Fruit fly (Drosophila melanogaster) whole organism, embryonic: ENCODE results near the gene Syx13.

Experiments used
- Ada2b ChIP-seq: fragments of 200-800 bp; sonication (Bioruptor generic); IDR thresholded peaks from 2 replicates; pipeline ENCODE4 v1.3.6; 2022; ENCODE audit warnings: missing biosample characterization, missing genetic modification characterization
- CG10431 ChIP-seq: fragments of 200-800 bp; sonication (Bioruptor generic); optimal IDR thresholded peaks from 3 replicates; lab custom pipeline; 2018; ENCODE audit warnings: missing biosample characterization, mild to moderate bottlenecking, missing genetic modification characterization
- CG12219 ChIP-seq: fragments of 200-800 bp; sonication (Bioruptor generic); optimal IDR thresholded peaks from 3 replicates; lab custom pipeline; 2018; ENCODE audit warnings: missing biosample characterization, mild to moderate bottlenecking, missing genetic modification characterization
- CG12769 ChIP-seq: fragments of 200-800 bp; sonication (Bioruptor generic); optimal IDR thresholded peaks from 2 replicates; lab custom pipeline; 2019; ENCODE audit warnings: missing biosample characterization, mild to moderate bottlenecking, missing genetic modification characterization, moderate library complexity
- CG14860 ChIP-seq: fragments of 200-800 bp; sonication (Bioruptor generic); IDR thresholded peaks from 3 replicates; pipeline ENCODE4 v1.3.6; 2022; ENCODE audit warnings: missing biosample characterization, missing genetic modification characterization; ENCODE audit not compliant: partially characterized antibody
- CG15073 ChIP-seq: fragments of 200-800 bp; sonication (Bioruptor generic); optimal IDR thresholded peaks from 2 replicates; lab custom pipeline; 2016; ENCODE audit warnings: missing biosample characterization, missing genetic modification characterization
- CG17385 ChIP-seq: fragments of 200-800 bp; sonication (Bioruptor generic); optimal IDR thresholded peaks from 3 replicates; lab custom pipeline; 2018; ENCODE audit warnings: missing biosample characterization, mild to moderate bottlenecking, missing genetic modification characterization
- CG18476 ChIP-seq: fragments of 200-800 bp; sonication (Bioruptor generic); optimal IDR thresholded peaks from 2 replicates; lab custom pipeline; 2016; ENCODE audit warnings: missing biosample characterization, mild to moderate bottlenecking, missing genetic modification characterization
- CG18764 ChIP-seq: fragments of 200-800 bp; sonication (Bioruptor generic); optimal IDR thresholded peaks from 3 replicates; lab custom pipeline; 2016; ENCODE audit warnings: missing biosample characterization, missing genetic modification characterization
- CG2120 ChIP-seq: fragments of 200-800 bp; sonication (Bioruptor generic); optimal IDR thresholded peaks from 3 replicates; lab custom pipeline; 2016; ENCODE audit warnings: missing biosample characterization, missing genetic modification characterization
- CG2199 ChIP-seq: fragments of 200-800 bp; sonication (Bioruptor generic); IDR thresholded peaks from 3 replicates; pipeline ENCODE4 v1.3.6; 2022; ENCODE audit warnings: missing biosample characterization, missing genetic modification characterization
- CG2678 ChIP-seq: fragments of 200-800 bp; sonication (Bioruptor generic); optimal IDR thresholded peaks from 3 replicates; lab custom pipeline; 2019; ENCODE audit warnings: missing biosample characterization, mild to moderate bottlenecking, missing genetic modification characterization, moderate library complexity
- CG4820 ChIP-seq: fragments of 200-800 bp; sonication (Bioruptor generic); optimal IDR thresholded peaks from 3 replicates; lab custom pipeline; 2016; ENCODE audit warnings: missing biosample characterization, missing genetic modification characterization
- CG5953 ChIP-seq: fragments of 200-800 bp; sonication (Bioruptor generic); IDR thresholded peaks from 2 replicates; pipeline ENCODE4 v1.3.6; 2022; ENCODE audit warnings: missing biosample characterization, missing genetic modification characterization
- CG6254 ChIP-seq: fragments of 200-800 bp; sonication (Bioruptor generic); optimal IDR thresholded peaks from 3 replicates; lab custom pipeline; 2017; ENCODE audit warnings: mild to moderate bottlenecking, missing biosample characterization, missing genetic modification reagents, missing genetic modification characterization
- CG6683 ChIP-seq: fragments of 200-800 bp; sonication (Bioruptor generic); optimal IDR thresholded peaks from 2 replicates; lab custom pipeline; 2017; ENCODE audit warnings: missing biosample characterization, mild to moderate bottlenecking, missing genetic modification characterization, missing genetic modification reagents
- CG6689 ChIP-seq: fragments of 200-800 bp; sonication (Bioruptor generic); IDR thresholded peaks from 2 replicates; pipeline ENCODE4 v1.3.6; 2022; ENCODE audit warnings: missing biosample characterization, missing genetic modification characterization
- CG8290 ChIP-seq, 3 experiments: fragments of 200-800 bp; sonication (Bioruptor generic); optimal IDR thresholded peaks; 2 replicates each; lab custom pipeline; 2016 to 2019; ENCODE audit warnings: missing biosample characterization in 3 of 3, missing genetic modification characterization in 3 of 3, mild to moderate bottlenecking in 2 of 3, moderate library complexity in 1 of 3
- CG9215 ChIP-seq: fragments of 200-800 bp; sonication (Bioruptor generic); IDR thresholded peaks from 2 replicates; pipeline ENCODE4 v1.3.6; 2022; ENCODE audit warnings: missing biosample characterization, missing genetic modification characterization
- Dfd ChIP-seq, 2 experiments: fragments of >200 bp; optimal IDR thresholded peaks; 2 replicates each; lab custom pipeline; 2017; ENCODE audit warnings: missing biosample characterization in 2 of 2, missing genetic modification characterization in 2 of 2
- E2f1 ChIP-seq: fragments of 200-800 bp; sonication (Bioruptor generic); IDR thresholded peaks from 2 replicates; pipeline ENCODE4 v1.3.6; 2022; ENCODE audit warnings: missing biosample characterization, missing genetic modification characterization
- E2f2 ChIP-seq: fragments of 200-800 bp; sonication (Bioruptor generic); IDR thresholded peaks from 2 replicates; pipeline ENCODE4 v1.3.6; 2022; ENCODE audit warnings: missing biosample characterization, missing genetic modification characterization
- Elba2 ChIP-seq: fragments of 200-800 bp; sonication (Bioruptor generic); optimal IDR thresholded peaks from 3 replicates; lab custom pipeline; 2016; ENCODE audit warnings: missing biosample characterization, missing genetic modification characterization
- Fer2 ChIP-seq: fragments of 200-800 bp; sonication (Bioruptor generic); optimal IDR thresholded peaks from 2 replicates; lab custom pipeline; 2018; ENCODE audit warnings: missing biosample characterization, mild to moderate bottlenecking, missing genetic modification characterization, moderate library complexity
- Hand ChIP-seq: fragments of 200-800 bp; sonication (Bioruptor generic); optimal IDR thresholded peaks from 2 replicates; lab custom pipeline; 2017; ENCODE audit warnings: mild to moderate bottlenecking, missing biosample characterization, missing genetic modification reagents, missing genetic modification characterization
- NC2α ChIP-seq: fragments of 200-800 bp; sonication (Bioruptor generic); optimal IDR thresholded peaks from 2 replicates; lab custom pipeline; 2016; ENCODE audit warnings: missing biosample characterization, missing genetic modification characterization
- Rx ChIP-seq: fragments of 200-800 bp; sonication (Bioruptor generic); IDR thresholded peaks from 2 replicates; pipeline ENCODE4 v1.3.6; 2022; ENCODE audit warnings: missing biosample characterization, missing genetic modification characterization
- Ssrp ChIP-seq: fragments of 200-800 bp; sonication (Bioruptor generic); optimal IDR thresholded peaks from 2 replicates; lab custom pipeline; 2018; ENCODE audit warnings: missing biosample characterization, mild to moderate bottlenecking, missing genetic modification characterization, moderate library complexity
- bowl ChIP-seq: fragments of 200-800 bp; sonication (Bioruptor generic); IDR thresholded peaks from 2 replicates; pipeline ENCODE4 v1.3.6; 2022; ENCODE audit warnings: missing biosample characterization, missing genetic modification characterization
- chinmo ChIP-seq: fragments of 200-800 bp; sonication (Bioruptor generic); IDR thresholded peaks from 4 replicates; pipeline ENCODE4 v1.3.6; 2022; ENCODE audit warnings: missing biosample characterization, missing genetic modification characterization; ENCODE audit not compliant: partially characterized antibody
- dan ChIP-seq: fragments of 200-800 bp; sonication (Bioruptor generic); IDR thresholded peaks from 2 replicates; pipeline ENCODE4 v1.3.6; 2022; ENCODE audit warnings: missing biosample characterization, missing genetic modification characterization
- dmrt99B ChIP-seq: fragments of 200-800 bp; sonication (Bioruptor generic); optimal IDR thresholded peaks from 2 replicates; lab custom pipeline; 2018; ENCODE audit warnings: missing biosample characterization, mild to moderate bottlenecking, missing genetic modification characterization, moderate library complexity
- eve ChIP-seq, 2 experiments: fragments of >200 bp; optimal IDR thresholded peaks; 2 replicates each; lab custom pipeline; 2017; ENCODE audit warnings: missing biosample characterization in 2 of 2, missing genetic modification characterization in 2 of 2
- fd102C ChIP-seq: fragments of 200-800 bp; sonication (Bioruptor generic); optimal IDR thresholded peaks from 2 replicates; lab custom pipeline; 2018; ENCODE audit warnings: missing biosample characterization, mild to moderate bottlenecking, missing genetic modification characterization, moderate library complexity
- gcm ChIP-seq: fragments of 200-800 bp; sonication (Bioruptor generic); optimal IDR thresholded peaks from 2 replicates; lab custom pipeline; 2019; ENCODE audit warnings: missing biosample characterization, mild to moderate bottlenecking, missing genetic modification characterization, moderate library complexity
- gro ChIP-seq: fragments of 200-800 bp; sonication (Bioruptor generic); optimal IDR thresholded peaks from 2 replicates; lab custom pipeline; 2016; ENCODE audit warnings: missing biosample characterization, missing genetic modification characterization
- hkb ChIP-seq, 2 experiments: fragments of 200-800 bp in 1 of 2; fragments of >200 bp in 1 of 2; sonication (Bioruptor generic) in 1 of 2; IDR thresholded peaks in 1 of 2; optimal IDR thresholded peaks in 1 of 2; 2 replicates each; pipeline versions ENCODE4 v1.3.6 to Lab custom; 2017 to 2022; ENCODE audit warnings: missing biosample characterization in 1 of 2, missing genetic modification characterization in 1 of 2
- kah ChIP-seq: fragments of 200-800 bp; sonication (Bioruptor generic); optimal IDR thresholded peaks from 2 replicates; lab custom pipeline; 2018; ENCODE audit warnings: missing biosample characterization, mild to moderate bottlenecking, missing genetic modification characterization
- mam ChIP-seq: fragments of 200-800 bp; sonication (Bioruptor generic); optimal IDR thresholded peaks from 3 replicates; lab custom pipeline; 2016; ENCODE audit warnings: missing biosample characterization, missing genetic modification characterization
- nerfin-1 ChIP-seq: fragments of 200-800 bp; sonication (Bioruptor generic); optimal IDR thresholded peaks from 3 replicates; lab custom pipeline; 2019; ENCODE audit warnings: missing biosample characterization, mild to moderate bottlenecking, missing genetic modification characterization, moderate library complexity
- nerfin-2 ChIP-seq: fragments of 200-800 bp; sonication (Bioruptor generic); IDR thresholded peaks from 2 replicates; pipeline ENCODE4 v1.3.6; 2022; ENCODE audit warnings: missing biosample characterization, missing genetic modification characterization; ENCODE audit not compliant: partially characterized antibody
- nmo ChIP-seq: fragments of 200-800 bp; sonication (Bioruptor generic); optimal IDR thresholded peaks from 2 replicates; lab custom pipeline; 2018; ENCODE audit warnings: missing biosample characterization, mild to moderate bottlenecking, missing genetic modification characterization, moderate library complexity
- oc ChIP-seq: fragments of 200-800 bp; sonication (Bioruptor generic); optimal IDR thresholded peaks from 2 replicates; lab custom pipeline; 2018; ENCODE audit warnings: missing biosample characterization, mild to moderate bottlenecking, missing genetic modification characterization, moderate library complexity
- peb ChIP-seq: fragments of 200-800 bp; sonication (Bioruptor generic); IDR thresholded peaks from 2 replicates; pipeline ENCODE4 v1.3.6; 2022; ENCODE audit warnings: missing biosample characterization, missing genetic modification characterization
- phol ChIP-seq: fragments of 200-800 bp; sonication (Bioruptor generic); optimal IDR thresholded peaks from 3 replicates; lab custom pipeline; 2018; ENCODE audit warnings: missing biosample characterization, mild to moderate bottlenecking, missing genetic modification characterization, moderate library complexity
- ranshi ChIP-seq: fragments of 200-800 bp; sonication (Bioruptor generic); IDR thresholded peaks from 2 replicates; pipeline ENCODE4 v1.3.6; 2022; ENCODE audit warnings: missing biosample characterization, missing genetic modification characterization
- repo ChIP-seq: fragments of 200-800 bp; sonication (Bioruptor generic); optimal IDR thresholded peaks from 2 replicates; lab custom pipeline; 2016; ENCODE audit warnings: missing biosample characterization, missing genetic modification characterization
- sqz ChIP-seq: fragments of 200-800 bp; sonication (Bioruptor generic); optimal IDR thresholded peaks from 3 replicates; lab custom pipeline; 2018; ENCODE audit warnings: missing biosample characterization, mild to moderate bottlenecking, missing genetic modification characterization
- ssp ChIP-seq: fragments of 200-800 bp; sonication (Bioruptor generic); IDR thresholded peaks from 2 replicates; pipeline ENCODE4 v1.3.6; 2022; ENCODE audit warnings: missing biosample characterization, missing genetic modification characterization

Gene Syx13

dm6 chr3L:13017803-13018324 is 26.4 kb upstream of the Syx13 start, which contains the start of the genes mRpL20 and Icmt (continued):
- TF ChIP-seq kah (GFP tag; lab: Kevin White, UChicago) (peak; percentile 58), E2f2 (GFP tag; lab: Robert Waterston, UW) (peak; percentile 84), CG2199 (GFP tag; lab: Robert Waterston, UW) (0 out of 3 replicates have a peak, but pooled peaks have one; percentile 13), gcm (GFP tag; lab: Kevin White, UChicago) (peak; percentile 97), eve (GFP tag; optimal IDR thresholded peaks at IDR 0.05; lab: Kevin White, UChicago) (peak in 1 of 2 experiments; percentile 35), nerfin-2 (peak; percentile 92), NC2α (no peak), chinmo (GFP tag; lab: Robert Waterston, UW) (peak; percentile 86; the same call in 2 of the 4 replicates), dmrt99B (tag; lab: Kevin White, UChicago) (peak; percentile 95), CG12769 (peak; percentile 84), CG5953 (GFP tag; lab: Robert Waterston, UW) (peak; percentile 79), CG2678 (peak; percentile 94), CG9215 (GFP tag; lab: Robert Waterston, UW) (peak; percentile 93), CG12219 (GFP tag; lab: Kevin White, UChicago) (peak; percentile 82), CG6683 (GFP tag; lab: Kevin White, UChicago) (peak; percentile 69), repo (no peak), CG2120 (peak; percentile 88), CG15073 (peak; percentile 52), E2f1 (GFP tag; lab: Robert Waterston, UW) (peak; percentile 97), CG6254 (GFP tag; lab: Kevin White, UChicago) (peak; percentile 49), bowl (GFP tag; lab: Robert Waterston, UW) (peak; percentile 80), CG6689 (GFP tag; lab: Robert Waterston, UW) (peak; percentile 97), nmo (GFP tag; lab: Kevin White, UChicago) (peak; percentile 96), CG4820 (GFP tag; lab: Kevin White, UChicago) (peak; percentile 72), mam (GFP tag; lab: Kevin White, UChicago) (peak; percentile 69), ranshi (peak; percentile 96), hkb (optimal IDR thresholded peaks at IDR 0.05; lab: Kevin White, UChicago) (no peak), hkb (GFP tag; IDR thresholded peaks at IDR 0.05; lab: Robert Waterston, UW) (peak; percentile 96), oc (peak; percentile 96), CG18764 (GFP tag; lab: Kevin White, UChicago) (peak; percentile 56), phol (tag; lab: Kevin White, UChicago) (peak; percentile 88), dan (GFP tag; lab: Robert Waterston, UW) (peak; percentile 80), gro (GFP tag; lab: Kevin White, UChicago) (no peak), Ada2b (GFP tag; lab: Robert Waterston, UW) (peak; percentile 93), Elba2 (GFP tag; lab: Kevin White, UChicago) (no peak), fd102C (no peak), CG10431 (GFP tag; lab: Kevin White, UChicago) (peak; percentile 78), CG8290 (GFP tag; optimal IDR thresholded peaks at IDR 0.05; lab: Kevin White, UChicago) (peak; percentile 75), CG8290 (tag; optimal IDR thresholded peaks at IDR 0.05; lab: Kevin White, UChicago) (no peak), ssp (GFP tag; lab: Robert Waterston, UW) (peak; percentile 92), Fer2 (tag; lab: Kevin White, UChicago) (peak; percentile 60), Dfd (GFP tag; optimal IDR thresholded peaks at IDR 0.05; lab: Kevin White, UChicago) (no peak), nerfin-1 (tag; lab: Kevin White, UChicago) (peak; percentile 79), sqz (peak; percentile 54), Ssrp (tag; lab: Kevin White, UChicago) (peak; percentile 96), CG17385 (peak; percentile 91), CG14860 (GFP tag; lab: Robert Waterston, UW) (peak; percentile 78; the same call in 2 of the 3 replicates), Hand (GFP tag; lab: Kevin White, UChicago) (peak; percentile 83), CG18476 (GFP tag; lab: Kevin White, UChicago) (peak; percentile 66), Rx (peak; percentile 91), peb (peak; percentile 93)
